Fruit fly (Drosophila melanogaster) whole organism, embryonic: ENCODE results near the gene Ice2.
A peak's percentile ranks its signal among the peaks of the same experiment; 100 is the strongest.

ENCODE experiments used
- Ada2b ChIP-seq: fragments of 200-800 bp; sonication (Bioruptor generic); IDR thresholded peaks from 2 replicates; pipeline ENCODE4 v1.3.6; 2022; ENCODE audit warnings: missing biosample characterization, missing genetic modification characterization
- Asciz ChIP-seq: fragments of 200-800 bp; sonication (Bioruptor generic); optimal IDR thresholded peaks from 2 replicates; lab custom pipeline; 2017; ENCODE audit warnings: missing biosample characterization, mild to moderate bottlenecking, missing genetic modification characterization, missing genetic modification reagents
- Atf6 ChIP-seq: fragments of 200-800 bp; sonication (Bioruptor generic); IDR thresholded peaks from 2 replicates; pipeline ENCODE4 v1.3.6; 2022; ENCODE audit warnings: missing biosample characterization, missing genetic modification characterization
- CG10267 ChIP-seq: fragments of 200-800 bp; sonication (Bioruptor generic); optimal IDR thresholded peaks from 2 replicates; lab custom pipeline; 2018; ENCODE audit warnings: missing biosample characterization, mild to moderate bottlenecking, missing genetic modification characterization, moderate library complexity
- CG10462 ChIP-seq: fragments of 200-800 bp; sonication (Bioruptor generic); optimal IDR thresholded peaks from 2 replicates; lab custom pipeline; 2016; ENCODE audit warnings: missing biosample characterization, missing genetic modification characterization
- CG14050 ChIP-seq: fragments of 200-800 bp; sonication (Bioruptor generic); IDR thresholded peaks from 3 replicates; pipeline ENCODE4 v1.3.6; 2022; ENCODE audit warnings: missing biosample characterization, missing genetic modification characterization
- CG14441 ChIP-seq: fragments of 200-800 bp; sonication (Bioruptor generic); IDR thresholded peaks from 2 replicates; pipeline ENCODE4 v1.3.6; 2022; ENCODE audit warnings: missing biosample characterization, missing genetic modification characterization
- CG14860 ChIP-seq: fragments of 200-800 bp; sonication (Bioruptor generic); IDR thresholded peaks from 3 replicates; pipeline ENCODE4 v1.3.6; 2022; ENCODE audit warnings: missing biosample characterization, missing genetic modification characterization; ENCODE audit not compliant: partially characterized antibody
- CG1529 ChIP-seq: fragments of 200-800 bp; sonication (Bioruptor generic); optimal IDR thresholded peaks from 3 replicates; lab custom pipeline; 2018; ENCODE audit warnings: missing biosample characterization, missing genetic modification characterization
- CG1603 ChIP-seq: fragments of 200-800 bp; sonication (Bioruptor generic); optimal IDR thresholded peaks from 2 replicates; lab custom pipeline; 2019; ENCODE audit warnings: missing biosample characterization, mild to moderate bottlenecking, missing genetic modification characterization, moderate library complexity
- CG17361 ChIP-seq: fragments of 200-800 bp; sonication (Bioruptor generic); IDR thresholded peaks from 3 replicates; pipeline ENCODE4 v1.3.6; 2022; ENCODE audit warnings: missing biosample characterization, missing genetic modification characterization
- CG18262 ChIP-seq: fragments of 200-800 bp; optimal IDR thresholded peaks from 3 replicates; lab custom pipeline; 2019; ENCODE audit warnings: missing biosample characterization, mild to moderate bottlenecking, missing genetic modification characterization, moderate library complexity
- CG2712 ChIP-seq: fragments of 200-800 bp; optimal IDR thresholded peaks from 3 replicates; lab custom pipeline; 2019; ENCODE audit warnings: missing biosample characterization, mild to moderate bottlenecking, missing genetic modification characterization, moderate library complexity
- CG30020 ChIP-seq: fragments of 200-800 bp; optimal IDR thresholded peaks from 2 replicates; lab custom pipeline; 2019; ENCODE audit warnings: missing biosample characterization, mild to moderate bottlenecking, missing genetic modification characterization, moderate library complexity
- CG34224 ChIP-seq: fragments of 200-800 bp; sonication (Bioruptor generic); IDR thresholded peaks from 3 replicates; pipeline ENCODE4 v1.3.6; 2022; ENCODE audit warnings: missing biosample characterization, missing genetic modification characterization; ENCODE audit not compliant: partially characterized antibody
- CG3847 ChIP-seq: fragments of 200-800 bp; sonication (Bioruptor generic); IDR thresholded peaks from 2 replicates; pipeline ENCODE4 v1.3.6; 2022; ENCODE audit warnings: missing biosample characterization, missing genetic modification characterization
- CG6791 ChIP-seq: fragments of 200-800 bp; sonication (Bioruptor generic); IDR thresholded peaks from 3 replicates; pipeline ENCODE4 v1.3.6; 2022; ENCODE audit warnings: missing biosample characterization, missing genetic modification characterization; ENCODE audit not compliant: partially characterized antibody
- CG9932 ChIP-seq: fragments of 200-800 bp; sonication (Bioruptor generic); IDR thresholded peaks from 2 replicates; pipeline ENCODE4 v1.3.6; 2022; ENCODE audit warnings: missing biosample characterization, missing genetic modification characterization
- Dbx ChIP-seq: fragments of 200-800 bp; sonication (Bioruptor generic); IDR thresholded peaks from 3 replicates; pipeline ENCODE4 v1.3.6; 2022; ENCODE audit warnings: missing biosample characterization, missing genetic modification characterization
- E2f2 ChIP-seq: fragments of 200-800 bp; sonication (Bioruptor generic); IDR thresholded peaks from 2 replicates; pipeline ENCODE4 v1.3.6; 2022; ENCODE audit warnings: missing biosample characterization, missing genetic modification characterization
- HLH3B ChIP-seq: fragments of 200-800 bp; sonication (Bioruptor generic); IDR thresholded peaks from 2 replicates; pipeline ENCODE4 v1.3.6; 2022; ENCODE audit warnings: missing biosample characterization, missing genetic modification characterization
- HmgZ ChIP-seq: fragments of 200-800 bp; sonication (Bioruptor generic); optimal IDR thresholded peaks from 2 replicates; lab custom pipeline; 2018; ENCODE audit warnings: missing biosample characterization, mild to moderate bottlenecking, missing genetic modification characterization
- Hsf ChIP-seq: fragments of 200-800 bp; sonication (Bioruptor generic); optimal IDR thresholded peaks from 3 replicates; lab custom pipeline; 2016; ENCODE audit warnings: missing biosample characterization, missing genetic modification characterization
- Lhr ChIP-seq: fragments of 200-800 bp; sonication (Bioruptor generic); optimal IDR thresholded peaks from 3 replicates; lab custom pipeline; 2017; ENCODE audit warnings: mild to moderate bottlenecking, missing biosample characterization, missing genetic modification reagents, missing genetic modification characterization
- Max ChIP-seq: fragments of 200-800 bp; sonication (Bioruptor generic); optimal IDR thresholded peaks from 2 replicates; lab custom pipeline; 2016; ENCODE audit warnings: missing biosample characterization, mild to moderate bottlenecking, missing genetic modification characterization
- NC2β ChIP-seq: fragments of 200-800 bp; sonication (Bioruptor generic); optimal IDR thresholded peaks from 2 replicates; lab custom pipeline; 2016; ENCODE audit warnings: missing biosample characterization, missing genetic modification characterization
- Opbp ChIP-seq: fragments of 200-800 bp; sonication (Bioruptor generic); IDR thresholded peaks from 3 replicates; pipeline ENCODE4 v1.3.6; 2022; ENCODE audit warnings: missing biosample characterization, missing genetic modification characterization; ENCODE audit not compliant: partially characterized antibody
- Ravus ChIP-seq: fragments of 200-800 bp; sonication (Bioruptor generic); IDR thresholded peaks from 2 replicates; pipeline ENCODE4 v1.3.6; 2022; ENCODE audit warnings: missing biosample characterization, missing genetic modification characterization
- Rfx ChIP-seq: fragments of 200-800 bp; sonication (Bioruptor generic); IDR thresholded peaks from 2 replicates; pipeline ENCODE4 v1.3.6; 2022; ENCODE audit warnings: missing biosample characterization, missing genetic modification characterization
- Scr ChIP-seq: fragments of 200-800 bp; sonication (Bioruptor generic); IDR thresholded peaks from 2 replicates; pipeline ENCODE4 v1.3.6; 2022; ENCODE audit warnings: missing biosample characterization, missing genetic modification characterization; ENCODE audit not compliant: partially characterized antibody
- Sox100B ChIP-seq: fragments of 200-800 bp; sonication (Bioruptor generic); optimal IDR thresholded peaks from 3 replicates; lab custom pipeline; 2018; ENCODE audit warnings: missing biosample characterization, mild to moderate bottlenecking, missing genetic modification characterization
- Xrp1 ChIP-seq: fragments of 200-800 bp; sonication (Bioruptor generic); IDR thresholded peaks from 2 replicates; pipeline ENCODE4 v1.3.6; 2022; ENCODE audit warnings: missing biosample characterization, missing genetic modification characterization
- ara ChIP-seq: fragments of 200-800 bp; sonication (Bioruptor generic); IDR thresholded peaks from 2 replicates; pipeline ENCODE4 v1.3.6; 2022; ENCODE audit warnings: missing biosample characterization, missing genetic modification characterization
- chif ChIP-seq, 2 experiments: fragments of 200-800 bp; sonication (Bioruptor generic); optimal IDR thresholded peaks; 3 replicates each; lab custom pipeline; 2016; ENCODE audit warnings: missing biosample characterization in 2 of 2, missing genetic modification characterization in 2 of 2
- dysf ChIP-seq: fragments of 200-800 bp; sonication (Bioruptor generic); IDR thresholded peaks from 3 replicates; pipeline ENCODE4 v1.3.6; 2022; ENCODE audit warnings: missing biosample characterization, missing genetic modification characterization
- fd102C ChIP-seq: fragments of 200-800 bp; sonication (Bioruptor generic); optimal IDR thresholded peaks from 2 replicates; lab custom pipeline; 2018; ENCODE audit warnings: missing biosample characterization, mild to moderate bottlenecking, missing genetic modification characterization, moderate library complexity
- ftz-f1 ChIP-seq: fragments of 200-800 bp; sonication (Bioruptor generic); optimal IDR thresholded peaks from 2 replicates; lab custom pipeline; 2016; ENCODE audit warnings: missing biosample characterization, missing genetic modification characterization
- ind ChIP-seq: fragments of 200-800 bp; sonication (Bioruptor generic); optimal IDR thresholded peaks from 3 replicates; lab custom pipeline; 2016; ENCODE audit warnings: missing biosample characterization, missing genetic modification characterization
- kay ChIP-seq: fragments of 200-800 bp; sonication (Bioruptor generic); optimal IDR thresholded peaks from 2 replicates; lab custom pipeline; 2016; ENCODE audit warnings: missing biosample characterization, missing genetic modification characterization
- kni ChIP-seq: fragments of 200-800 bp; sonication (Bioruptor generic); optimal IDR thresholded peaks from 3 replicates; lab custom pipeline; 2017; ENCODE audit warnings: mild to moderate bottlenecking, missing biosample characterization, missing genetic modification reagents, missing genetic modification characterization
- mirr ChIP-seq: fragments of 200-800 bp; sonication (Bioruptor generic); optimal IDR thresholded peaks from 3 replicates; lab custom pipeline; 2018; ENCODE audit warnings: missing biosample characterization, mild to moderate bottlenecking, missing genetic modification characterization
- nmo ChIP-seq: fragments of 200-800 bp; sonication (Bioruptor generic); optimal IDR thresholded peaks from 2 replicates; lab custom pipeline; 2018; ENCODE audit warnings: missing biosample characterization, mild to moderate bottlenecking, missing genetic modification characterization, moderate library complexity
- oc ChIP-seq: fragments of 200-800 bp; sonication (Bioruptor generic); optimal IDR thresholded peaks from 2 replicates; lab custom pipeline; 2018; ENCODE audit warnings: missing biosample characterization, mild to moderate bottlenecking, missing genetic modification characterization, moderate library complexity
- org-1 ChIP-seq: fragments of 200-800 bp; sonication (Bioruptor generic); optimal IDR thresholded peaks from 2 replicates; lab custom pipeline; 2017; ENCODE audit warnings: missing biosample characterization, missing genetic modification characterization
- otp ChIP-seq: fragments of 200-800 bp; sonication (Bioruptor generic); IDR thresholded peaks from 3 replicates; pipeline ENCODE4, ENCODE4 v1.3.6; 2022; ENCODE audit warnings: missing biosample characterization, missing genetic modification characterization
- phol ChIP-seq: fragments of 200-800 bp; sonication (Bioruptor generic); optimal IDR thresholded peaks from 3 replicates; lab custom pipeline; 2018; ENCODE audit warnings: missing biosample characterization, mild to moderate bottlenecking, missing genetic modification characterization, moderate library complexity
- pum ChIP-seq: fragments of 200-800 bp; sonication (Bioruptor generic); optimal IDR thresholded peaks from 2 replicates; lab custom pipeline; 2016; ENCODE audit warnings: missing biosample characterization, missing genetic modification characterization
- pzg ChIP-seq: fragments of 200-800 bp; sonication (Bioruptor generic); optimal IDR thresholded peaks from 3 replicates; lab custom pipeline; 2018; ENCODE audit warnings: missing biosample characterization, mild to moderate bottlenecking, missing genetic modification characterization, moderate library complexity
- sob ChIP-seq: fragments of 200-800 bp; sonication (Bioruptor generic); IDR thresholded peaks from 2 replicates; pipeline ENCODE4 v1.3.6; 2022; ENCODE audit warnings: missing biosample characterization, missing genetic modification characterization

The Ice2 gene

DNA sequence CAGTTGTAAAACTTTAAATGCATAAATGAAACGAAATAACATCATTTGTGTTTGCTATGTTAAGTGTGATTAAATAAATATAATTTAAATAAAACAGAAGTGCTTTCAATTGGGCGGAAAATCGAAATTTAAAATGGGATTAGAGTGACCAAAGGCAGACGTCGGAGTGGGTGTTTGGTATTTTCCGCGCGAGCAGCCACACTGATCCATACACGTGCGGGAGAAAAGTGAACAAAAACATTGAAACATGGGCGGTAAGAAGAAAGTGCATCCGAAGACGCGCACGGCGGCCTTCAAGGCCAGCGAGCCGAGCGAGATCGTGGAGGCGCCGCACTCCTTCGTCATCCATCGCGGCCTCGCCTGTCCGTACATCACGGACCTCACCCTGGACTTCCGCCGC, 14.0 kb upstream of the Ice2 start, which contains the start of gene ppan (continued):
- TF ChIP-seq CG2712 (peak; percentile 8), CG1529 (GFP tag; lab: Kevin White, UChicago) (no peak), Opbp (GFP tag; lab: Robert Waterston, UW) (peak; percentile 17; the same call in 1 of the 3 replicates), CG6791 (GFP tag; lab: Robert Waterston, UW) (peak; percentile 50; the same call in 1 of the 3 replicates), CG34224 (peak; percentile 25; the same call in 1 of the 3 replicates), Xrp1 (0 out of 2 replicates have a peak, but pooled peaks have one; percentile 13), CG10267 (tag; lab: Kevin White, UChicago) (peak; percentile 31), Sox100B (no peak), HmgZ (tag; lab: Kevin White, UChicago) (peak; percentile 23), ara (GFP tag; lab: Robert Waterston, UW) (no peak), CG30020 (peak; percentile 10), E2f2 (peak; percentile 91), CG10462 (GFP tag; lab: Kevin White, UChicago) (no peak), HLH3B (GFP tag; lab: Robert Waterston, UW) (no peak), NC2β (GFP tag; lab: Kevin White, UChicago) (peak; percentile 2), Max (GFP tag; lab: Kevin White, UChicago) (peak; percentile 91)
- TF ChIP-seq, all 482 proteins: peak for 56

dm6 chr3R:21118784-21119183, 11.2 kb upstream of the Ice2 start, which contains the start of gene Bdbt:
Bdbt (minus strand) TSS chr3R:21118856.
- TF ChIP-seq CG17361 (GFP tag; lab: Robert Waterston, UW) (no peak), CG1603 (no peak), dysf (GFP tag; lab: Robert Waterston, UW) (peak; percentile 32; the same call in 1 of the 3 replicates), CG3847 (GFP tag; lab: Robert Waterston, UW) (peak; percentile 52), ftz-f1 (GFP tag; lab: Kevin White, UChicago) (no peak), Atf6 (GFP tag; lab: Robert Waterston, UW) (no peak), Lhr (GFP tag; lab: Kevin White, UChicago) (peak; percentile 40), pzg (GFP tag; lab: Kevin White, UChicago) (peak; percentile 83), CG18262 (tag; lab: Kevin White, UChicago) (no peak), org-1 (no peak), CG14860 (GFP tag; lab: Robert Waterston, UW) (peak; percentile 91), kay (GFP tag; lab: Kevin White, UChicago) (no peak), nmo (GFP tag; lab: Kevin White, UChicago) (peak; percentile 45), phol (tag; lab: Kevin White, UChicago) (peak; percentile 35), otp (GFP tag; lab: Robert Waterston, UW) (peak; percentile 29; the same call in 1 of the 3 replicates), sob (GFP tag; lab: Robert Waterston, UW) (peak; percentile 59; the same call in 1 of the 2 replicates), pum (GFP tag; lab: Kevin White, UChicago) (peak; percentile 4), CG9932 (peak; percentile 52), CG6791 (GFP tag; lab: Robert Waterston, UW) (peak; percentile 95), CG14441 (peak; percentile 49; the same call in 1 of the 2 replicates), Ravus (GFP tag; lab: Robert Waterston, UW) (no peak), mirr (GFP tag; lab: Kevin White, UChicago) (no peak), fd102C (GFP tag; lab: Kevin White, UChicago) (no peak), kni (GFP tag; lab: Kevin White, UChicago) (no peak), Dbx (GFP tag; lab: Robert Waterston, UW) (0 out of 3 replicates have a peak, but pooled peaks have one; percentile 55), Asciz (GFP tag; lab: Kevin White, UChicago) (no peak), Hsf (peak; percentile 33), chif (GFP tag; optimal IDR thresholded peaks at IDR 0.05; lab: Kevin White, UChicago) (peak in 1 of 2 experiments; percentile 25), CG14050 (no peak), oc (tag; lab: Kevin White, UChicago) (no peak), ind (peak; percentile 41), CG30020 (peak; percentile 68), Scr (GFP tag; lab: Robert Waterston, UW) (peak; percentile 68; the same call in 1 of the 2 replicates), Ada2b (GFP tag; lab: Robert Waterston, UW) (0 out of 2 replicates have a peak, but pooled peaks have one; percentile 38), Rfx (GFP tag; lab: Robert Waterston, UW) (peak; percentile 25; the same call in 1 of the 2 replicates)
